Worm (Caenorhabditis elegans) whole organism, early embryonic: Measurements from ENCODE around the gene szy-20.

ENCODE experiments used
- B0310.2 ChIP-seq: sonication (generic microtip); optimal IDR thresholded peaks from 2 replicates; lab custom pipeline; 2016; ENCODE audit warnings: mild to moderate bottlenecking, missing genetic modification characterization, missing compliant biosample characterization
- F13C5.2 ChIP-seq: sonication (generic microtip); optimal IDR thresholded peaks from 2 replicates; lab custom pipeline; 2017; ENCODE audit warnings: mild to moderate bottlenecking, missing genetic modification characterization, inconsistent platforms, missing compliant biosample characterization
- aly-1 ChIP-seq: sonication (generic microtip); optimal IDR thresholded peaks from 2 replicates; lab custom pipeline; 2016; ENCODE audit warnings: missing genetic modification characterization, missing compliant biosample characterization
- ama-1 ChIP-seq: fragments of 150-350 bp; optimal IDR thresholded peaks from 2 replicates; lab custom pipeline; 2014
- ceh-13 ChIP-seq: fragments of 200-800 bp; sonication (Bioruptor generic); optimal IDR thresholded peaks from 2 replicates; lab custom pipeline; 2018; ENCODE audit warnings: mild to moderate bottlenecking, missing genetic modification characterization, missing compliant biosample characterization
- ceh-36 ChIP-seq: sonication (generic microtip); optimal IDR thresholded peaks from 2 replicates; lab custom pipeline; 2016; ENCODE audit warnings: missing genetic modification characterization, inconsistent platforms, missing compliant biosample characterization
- ets-7 ChIP-seq: sonication (generic microtip); optimal IDR thresholded peaks from 2 replicates; lab custom pipeline; 2016; ENCODE audit warnings: missing genotype, missing genetic modification characterization, missing compliant biosample characterization
- flt-1 ChIP-seq: fragments of 200-800 bp; sonication (Bioruptor generic); IDR thresholded peaks from 2 replicates; pipeline ENCODE4 v1.3.6; 2022; ENCODE audit warnings: missing genetic modification characterization, missing compliant biosample characterization
- hmbx-1 ChIP-seq: sonication (generic microtip); optimal IDR thresholded peaks from 2 replicates; lab custom pipeline; 2016; ENCODE audit warnings: mild to moderate bottlenecking, missing genetic modification characterization, missing compliant biosample characterization
- hmg-4 ChIP-seq: fragments of 200-800 bp; sonication (Bioruptor generic); optimal IDR thresholded peaks from 2 replicates; lab custom pipeline; 2018; ENCODE audit warnings: mild to moderate bottlenecking, missing genetic modification characterization, missing compliant biosample characterization
- hnd-1 ChIP-seq: sonication (generic microtip); optimal IDR thresholded peaks from 2 replicates; lab custom pipeline; 2016; ENCODE audit warnings: missing genetic modification characterization, missing compliant biosample characterization
- pes-1 ChIP-seq: fragments of 200-800 bp; sonication (Bioruptor generic); IDR thresholded peaks from 2 replicates; pipeline ENCODE4 v1.3.6; 2022; ENCODE audit warnings: missing genetic modification reagents, missing genetic modification characterization, missing compliant biosample characterization
- scrt-1 ChIP-seq: fragments of 200-800 bp; sonication (Bioruptor generic); IDR thresholded peaks from 2 replicates; pipeline ENCODE4 v1.3.6; 2022; ENCODE audit warnings: missing genetic modification characterization, missing compliant biosample characterization
- sea-1 ChIP-seq: fragments of 200-800 bp; sonication (Bioruptor generic); conservative IDR thresholded peaks from 2 replicates; pipeline ENCODE4 v1.3.6; 2022; ENCODE audit warnings: missing genetic modification characterization, missing compliant biosample characterization
- tbx-11 ChIP-seq: fragments of 200-800 bp; sonication (Bioruptor generic); IDR thresholded peaks from 2 replicates; pipeline ENCODE4 v1.3.6; 2022; ENCODE audit warnings: missing genetic modification characterization, missing compliant biosample characterization
- tbx-37 ChIP-seq: fragments of 200-800 bp; sonication (Bioruptor generic); conservative IDR thresholded peaks from 2 replicates; pipeline ENCODE4 v1.3.6; 2022; ENCODE audit warnings: missing genetic modification reagents, missing genetic modification characterization, missing compliant biosample characterization
- tra-4 ChIP-seq: sonication (generic microtip); optimal IDR thresholded peaks from 2 replicates; lab custom pipeline; 2017; ENCODE audit warnings: missing genetic modification characterization, missing compliant biosample characterization

szy-20 gene

ce11 chrII:8932392-8932791 is 36.7 kb downstream of the szy-20 start:
- TF ChIP-seq ama-1 (lab: Kevin White, UChicago) (no peak), sea-1 (GFP tag; lab: Robert Waterston, UW) (no peak), aly-1 (tag; lab: Kevin White, UChicago) (no peak), tbx-11 (GFP tag; lab: Robert Waterston, UW) (no peak), flt-1 (GFP tag; lab: Robert Waterston, UW) (no peak), tbx-37 (GFP tag; lab: Robert Waterston, UW) (no peak), F13C5.2 (tag; lab: Kevin White, UChicago) (no peak), B0310.2 (no peak), ceh-36 (tag; lab: Kevin White, UChicago) (no peak), hmbx-1 (tag; lab: Kevin White, UChicago) (no peak), tra-4 (tag; lab: Kevin White, UChicago) (no peak), ets-7 (no peak), hmg-4 (GFP tag; lab: Kevin White, UChicago) (no peak), ceh-13 (GFP tag; lab: Kevin White, UChicago) (no peak), pes-1 (GFP tag; lab: Robert Waterston, UW) (no peak), scrt-1 (GFP tag; lab: Robert Waterston, UW) (no peak), hnd-1 (no peak)

- TF ChIP-seq tbx-11 (GFP tag; lab: Robert Waterston, UW) (no peak), tra-4 (tag; lab: Kevin White, UChicago) (no peak), tbx-37 (GFP tag; lab: Robert Waterston, UW) (no peak)
Observed at ce11 chrII:8931405-8932149, 37.6 kb downstream of the szy-20 start.

- TF ChIP-seq F13C5.2 (tag; lab: Kevin White, UChicago): no peak
- no peak for TF ChIP-seq hmbx-1 (tag; lab: Kevin White, UChicago)
- no peak for TF ChIP-seq hmg-4 (GFP tag; lab: Kevin White, UChicago)
- no peak for TF ChIP-seq B0310.2
- TF ChIP-seq ama-1 (lab: Kevin White, UChicago): no peak
- TF ChIP-seq aly-1 (tag; lab: Kevin White, UChicago): no peak
- TF ChIP-seq flt-1 (GFP tag; lab: Robert Waterston, UW): no peak
- TF ChIP-seq ceh-36 (tag; lab: Kevin White, UChicago): no peak
- TF ChIP-seq tra-4 (tag; lab: Kevin White, UChicago): no peak
- TF ChIP-seq tbx-11 (GFP tag; lab: Robert Waterston, UW): no peak
Observed at ce11 chrII:8930763-8931162, 38.4 kb downstream of the szy-20 start, which contains the start of gene enol-1. enol-1 (plus strand) TSS chrII:8930997.

- TF ChIP-seq flt-1 (GFP tag; lab: Robert Waterston, UW) (no peak), tra-4 (tag; lab: Kevin White, UChicago) (peak; percentile 22)
Observed at ce11 chrII:8929771-8930170, 39.4 kb downstream of the szy-20 start, which contains the start of gene mrpl-50. mrpl-50 (plus strand) TSS chrII:8929841.

- TF ChIP-seq F13C5.2 (tag; lab: Kevin White, UChicago) (no peak), tra-4 (tag; lab: Kevin White, UChicago) (no peak), ets-7 (peak; percentile 25), flt-1 (GFP tag; lab: Robert Waterston, UW) (peak; percentile 52; the same call in 1 of the 2 replicates), ceh-36 (tag; lab: Kevin White, UChicago) (no peak)
Observed at ce11 chrII:8927253-8927791, 41.8 kb downstream of the szy-20 start, which contains the start of gene cct-2. cct-2 (plus strand) TSS chrII:8927741.

- TF ChIP-seq sea-1 (GFP tag; lab: Robert Waterston, UW) (no peak), hmbx-1 (tag; lab: Kevin White, UChicago) (no peak), F13C5.2 (tag; lab: Kevin White, UChicago) (no peak), hmg-4 (GFP tag; lab: Kevin White, UChicago) (no peak), aly-1 (tag; lab: Kevin White, UChicago) (no peak), scrt-1 (GFP tag; lab: Robert Waterston, UW) (no peak), tra-4 (tag; lab: Kevin White, UChicago) (no peak), B0310.2 (no peak), tbx-11 (GFP tag; lab: Robert Waterston, UW) (no peak), ama-1 (lab: Kevin White, UChicago) (no peak), ceh-36 (tag; lab: Kevin White, UChicago) (no peak)
Observed at ce11 chrII:8926451-8926850, 42.7 kb downstream of the szy-20 start, which contains the start of gene B0457.2. B0457.2 (minus strand) TSS chrII:8926551.

- no peak for TF ChIP-seq flt-1 (GFP tag; lab: Robert Waterston, UW)
- no peak for TF ChIP-seq hmbx-1 (tag; lab: Kevin White, UChicago)
- TF ChIP-seq pes-1 (GFP tag; lab: Robert Waterston, UW): no peak
- no peak for TF ChIP-seq sea-1 (GFP tag; lab: Robert Waterston, UW)
- no peak for TF ChIP-seq aly-1 (tag; lab: Kevin White, UChicago)
- TF ChIP-seq ets-7: no peak
- no peak for TF ChIP-seq scrt-1 (GFP tag; lab: Robert Waterston, UW)
- TF ChIP-seq F13C5.2 (tag; lab: Kevin White, UChicago): no peak
Observed at ce11 chrII:8923187-8923586, 45.9 kb downstream of the szy-20 start.
